Fruit fly (Drosophila melanogaster) whole organism: ENCODE data around the gene Slimp.

Experiments used
- psq ChIP-seq: fragments of >200 bp; optimal IDR thresholded peaks from 2 replicates; lab custom pipeline; 2017
- usp ChIP-seq: fragments of >200 bp; optimal IDR thresholded peaks from 2 replicates; lab custom pipeline; 2017; ENCODE audit warnings: missing biosample characterization, missing genetic modification characterization, mixed read lengths

- no peak for TF ChIP-seq usp (GFP tag; lab: Kevin White, UChicago)
- TF ChIP-seq psq: no peak
Measured at dm6 chr3R:24142971-24143370, 5.8 kb downstream of the Slimp start.
